Fruit fly (Drosophila melanogaster): ENCODE data around the gene RNaseX25.

DNA sequence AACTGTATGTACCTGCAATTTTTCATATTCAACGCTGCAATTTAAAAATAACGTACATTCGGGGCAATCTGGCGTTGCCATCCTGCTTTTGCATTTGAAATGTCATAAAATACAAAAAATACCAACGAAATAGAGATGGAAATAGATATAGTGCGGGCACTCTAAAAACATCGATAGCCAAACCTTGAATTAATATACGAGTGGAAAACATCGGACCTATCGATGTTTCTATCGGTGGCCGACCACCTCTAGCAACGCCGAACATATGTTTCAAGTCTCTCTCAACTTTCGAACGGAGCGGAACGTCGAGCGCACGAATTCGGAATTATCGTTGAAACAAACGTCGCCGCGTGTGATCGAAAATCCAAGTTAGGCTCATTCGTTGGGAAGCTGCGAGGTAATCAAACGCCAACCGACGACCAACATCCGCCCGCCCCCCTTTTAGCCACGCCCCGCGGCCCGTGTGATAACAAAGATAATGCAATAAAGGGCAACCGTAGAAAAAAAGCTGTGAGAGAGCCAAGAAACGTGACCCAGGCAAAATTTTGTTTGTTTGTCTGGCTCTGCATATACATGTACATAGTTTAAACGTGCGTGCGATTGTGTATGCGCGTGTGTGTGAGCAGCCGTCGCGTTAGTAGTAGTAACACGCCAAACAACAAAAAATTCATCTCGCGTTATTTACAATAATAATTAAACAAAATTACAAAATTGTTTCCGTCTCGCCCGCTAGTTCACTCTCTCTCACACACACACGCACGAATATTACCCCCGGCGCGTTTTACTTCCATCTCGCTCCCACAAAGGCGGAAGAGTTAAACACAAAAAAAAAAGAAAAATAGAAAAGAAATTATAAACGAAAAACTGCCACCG, 8.6 kb downstream of the RNaseX25 start, which contains the start of gene nmo:
- TF ChIP-seq Dfd (GFP tag; optimal IDR thresholded peaks at IDR 0.05) (no peak), Pdp1 (GFP tag; optimal IDR thresholded peaks at IDR 0.05) (peak in 1 of 2 experiments; percentile 13)

All from whole organism, embryonic.